Worm (Caenorhabditis elegans) whole organism, young adult: Measurements from ENCODE around the gene pals-21.
A peak's percentile ranks its signal among the peaks of the same experiment; 100 is the strongest.

ENCODE experiments used
- B0019.2 ChIP-seq: fragments of 200-800 bp; sonication (Bioruptor generic); conservative IDR thresholded peaks from 2 replicates; pipeline ENCODE4 v1.3.6; 2022; ENCODE audit warnings: missing genetic modification reagents, missing genetic modification characterization, missing compliant biosample characterization
- B0261.1 ChIP-seq: sonication (generic microtip); optimal IDR thresholded peaks from 2 replicates; lab custom pipeline; 2016; ENCODE audit warnings: mild to moderate bottlenecking, missing genetic modification characterization, moderate library complexity, missing compliant biosample characterization
- B0336.3 ChIP-seq: fragments of 200-800 bp; sonication (Bioruptor generic); IDR thresholded peaks from 2 replicates; pipeline ENCODE4 v1.3.6; 2022; ENCODE audit warnings: missing genetic modification characterization, missing compliant biosample characterization
- F22D6.2 ChIP-seq: sonication (generic microtip); optimal IDR thresholded peaks from 2 replicates; lab custom pipeline; 2016; ENCODE audit warnings: mild to moderate bottlenecking, missing genetic modification characterization, missing compliant biosample characterization
- F39B2.1 ChIP-seq: fragments of 200-800 bp; sonication (Bioruptor generic); IDR thresholded peaks from 2 replicates; pipeline ENCODE4 v1.3.6; 2022; ENCODE audit warnings: missing genetic modification reagents, missing genetic modification characterization, missing compliant biosample characterization
- F49E8.2 ChIP-seq: sonication (generic microtip); optimal IDR thresholded peaks from 3 replicates; lab custom pipeline; 2017; ENCODE audit warnings: missing genetic modification characterization, mild to moderate bottlenecking, missing compliant biosample characterization, antibody characterized with exemption, moderate library complexity; ENCODE audit not compliant: insufficient read depth
- F57A8.1 ChIP-seq: fragments of 200-800 bp; sonication (Bioruptor generic); optimal IDR thresholded peaks from 2 replicates; lab custom pipeline; 2018; ENCODE audit warnings: mild to moderate bottlenecking, missing genetic modification characterization, moderate library complexity, missing compliant biosample characterization
- K11D2.4 ChIP-seq: fragments of 200-800 bp; sonication (Bioruptor generic); IDR thresholded peaks from 2 replicates; pipeline ENCODE4 v1.3.6; 2022; ENCODE audit warnings: missing genetic modification reagents, missing genetic modification characterization, missing compliant biosample characterization
- T26A5.8 ChIP-seq: sonication (generic microtip); optimal IDR thresholded peaks from 2 replicates; lab custom pipeline; 2016; ENCODE audit warnings: missing genetic modification characterization, missing compliant biosample characterization
- Y67H2A.10 ChIP-seq: fragments of 200-800 bp; sonication (Bioruptor generic); conservative IDR thresholded peaks from 2 replicates; pipeline ENCODE4 v1.3.6; 2022; ENCODE audit warnings: missing genetic modification reagents, missing genetic modification characterization, missing compliant biosample characterization
- akir-1 ChIP-seq: fragments of 200-800 bp; sonication (Bioruptor generic); optimal IDR thresholded peaks from 2 replicates; lab custom pipeline; 2018; ENCODE audit warnings: mild to moderate bottlenecking, missing genetic modification characterization, moderate library complexity, missing compliant biosample characterization
- aptf-3 ChIP-seq: fragments of 200-800 bp; sonication (Bioruptor generic); IDR thresholded peaks from 2 replicates; pipeline ENCODE4 v1.3.6; 2022; ENCODE audit warnings: missing genetic modification characterization, missing compliant biosample characterization
- cebp-1 ChIP-seq, 2 experiments: fragments of 200-800 bp in 1 of 2; sonication (Bioruptor generic) in 1 of 2; sonication (generic microtip) in 1 of 2; IDR thresholded peaks in 1 of 2; optimal IDR thresholded peaks in 1 of 2; 2 replicates each; pipeline versions ENCODE4 v1.3.6 to Lab custom; 2017 to 2022; ENCODE audit warnings: missing compliant biosample characterization in 2 of 2, missing genetic modification characterization in 2 of 2, mild to moderate bottlenecking in 1 of 2, missing genetic modification reagents in 1 of 2, moderate library complexity in 1 of 2
- ceh-27 ChIP-seq: fragments of 200-800 bp; sonication (Bioruptor generic); optimal IDR thresholded peaks from 2 replicates; lab custom pipeline; 2018; ENCODE audit warnings: mild to moderate bottlenecking, missing genetic modification characterization, moderate library complexity, missing compliant biosample characterization
- ceh-79 ChIP-seq: sonication (generic microtip); optimal IDR thresholded peaks from 2 replicates; lab custom pipeline; 2017; ENCODE audit warnings: mild to moderate bottlenecking, missing genetic modification characterization, missing compliant biosample characterization
- chd-7 ChIP-seq: sonication (generic microtip); optimal IDR thresholded peaks from 2 replicates; lab custom pipeline; 2016; ENCODE audit warnings: mild to moderate bottlenecking, missing genetic modification characterization, moderate library complexity, missing compliant biosample characterization
- dox-1 ChIP-seq: fragments of 200-800 bp; sonication (Bioruptor generic); IDR thresholded peaks from 2 replicates; pipeline ENCODE4 v1.3.6; 2022; ENCODE audit warnings: missing genetic modification reagents, missing genetic modification characterization, missing compliant biosample characterization
- dpff-1 ChIP-seq: sonication (generic microtip); optimal IDR thresholded peaks from 2 replicates; lab custom pipeline; 2017; ENCODE audit warnings: mild to moderate bottlenecking, missing genetic modification characterization, missing compliant biosample characterization
- dpl-1 ChIP-seq: fragments of 150-350 bp; optimal IDR thresholded peaks from 2 replicates; lab custom pipeline; 2014; ENCODE audit warnings: missing biosample characterization, missing genetic modification reagents, missing genetic modification characterization
- ets-4 ChIP-seq: fragments of 200-800 bp; sonication (Bioruptor generic); optimal IDR thresholded peaks from 2 replicates; lab custom pipeline; 2018; ENCODE audit warnings: mild to moderate bottlenecking, missing genetic modification characterization, missing compliant biosample characterization
- hsf-1 ChIP-seq: fragments of 200-800 bp; sonication (Bioruptor generic); IDR thresholded peaks from 2 replicates; pipeline ENCODE4 v1.3.6; 2022; ENCODE audit warnings: missing genetic modification reagents, missing genetic modification characterization, missing compliant biosample characterization
- let-607 ChIP-seq, 2 experiments: fragments of 200-800 bp in 1 of 2; sonication (Bioruptor generic) in 1 of 2; sonication (generic microtip) in 1 of 2; optimal IDR thresholded peaks; 2 replicates each; lab custom pipeline; 2016 to 2018; ENCODE audit warnings: mild to moderate bottlenecking in 2 of 2, missing compliant biosample characterization in 2 of 2, missing genetic modification characterization in 2 of 2, moderate library complexity in 2 of 2, missing genotype in 1 of 2
- lin-40 ChIP-seq: sonication (generic microtip); optimal IDR thresholded peaks from 2 replicates; lab custom pipeline; 2016; ENCODE audit warnings: missing genetic modification characterization, mild to moderate bottlenecking, missing compliant biosample characterization, missing genotype, missing genetic modification reagents
- madf-3 ChIP-seq: fragments of 200-800 bp; sonication (Bioruptor generic); IDR thresholded peaks from 2 replicates; pipeline ENCODE4 v1.3.6; 2022; ENCODE audit warnings: missing genetic modification reagents, missing genetic modification characterization, missing compliant biosample characterization
- madf-8 ChIP-seq: fragments of 200-800 bp; sonication (Bioruptor generic); conservative IDR thresholded peaks from 2 replicates; pipeline ENCODE4 v1.3.6; 2022; ENCODE audit warnings: missing genetic modification reagents, missing genetic modification characterization, missing compliant biosample characterization
- mcd-1 ChIP-seq: fragments of 200-800 bp; sonication (Bioruptor generic); IDR thresholded peaks from 2 replicates; pipeline ENCODE4 v1.3.6; 2022; ENCODE audit warnings: missing genetic modification reagents, missing genetic modification characterization, missing compliant biosample characterization
- mes-4 ChIP-seq: sonication (generic microtip); optimal IDR thresholded peaks from 2 replicates; lab custom pipeline; 2016; ENCODE audit warnings: missing genotype, missing genetic modification characterization, missing compliant biosample characterization
- mxl-1 ChIP-seq: sonication (generic microtip); optimal IDR thresholded peaks from 2 replicates; lab custom pipeline; 2016; ENCODE audit warnings: missing genetic modification characterization, missing compliant biosample characterization
- nfya-1 ChIP-seq: sonication (generic microtip); optimal IDR thresholded peaks from 2 replicates; lab custom pipeline; 2017; ENCODE audit warnings: antibody characterized with exemption, missing compliant biosample characterization, missing genetic modification characterization, borderline replicate concordance; ENCODE audit not compliant: insufficient read depth
- nfya-2 ChIP-seq: fragments of 200-800 bp; sonication (Bioruptor generic); IDR thresholded peaks from 2 replicates; pipeline ENCODE4 v1.3.6; 2022; ENCODE audit warnings: missing genetic modification reagents, missing genetic modification characterization, missing compliant biosample characterization
- nhr-27 ChIP-seq: fragments of 200-800 bp; sonication (Bioruptor generic); optimal IDR thresholded peaks from 2 replicates; lab custom pipeline; 2018; ENCODE audit warnings: mild to moderate bottlenecking, missing genetic modification characterization, moderate library complexity, missing compliant biosample characterization
- nhr-80 ChIP-seq: sonication (generic microtip); optimal IDR thresholded peaks from 2 replicates; lab custom pipeline; 2016; ENCODE audit warnings: missing genetic modification characterization, missing compliant biosample characterization
- nhr-90 ChIP-seq: sonication (generic microtip); optimal IDR thresholded peaks from 2 replicates; lab custom pipeline; 2016; ENCODE audit warnings: missing genotype, mild to moderate bottlenecking, missing genetic modification characterization, missing compliant biosample characterization
- rec-8 ChIP-seq, 2 experiments: sonication (generic microtip); optimal IDR thresholded peaks; 2 replicates each; lab custom pipeline; 2016; ENCODE audit warnings: mild to moderate bottlenecking in 2 of 2, missing genetic modification characterization in 2 of 2, missing genetic modification reagents in 2 of 2, missing genotype in 2 of 2, missing biosample characterization in 1 of 2, missing compliant biosample characterization in 1 of 2, moderate library complexity in 1 of 2
- rpc-1 ChIP-seq, 2 experiments: fragments of 150-350 bp in 1 of 2; sonication (generic microtip) in 1 of 2; optimal IDR thresholded peaks; 2 replicates each; lab custom pipeline; 2014 to 2018; ENCODE audit warnings: missing biosample characterization in 1 of 2, missing genetic modification characterization in 1 of 2, missing genetic modification reagents in 1 of 2, missing genotype in 1 of 2
- snpc-1.1 ChIP-seq: sonication (generic microtip); optimal IDR thresholded peaks from 2 replicates; lab custom pipeline; 2017; ENCODE audit warnings: missing genetic modification characterization, mild to moderate bottlenecking, missing compliant biosample characterization, antibody characterized with exemption, moderate library complexity, missing genotype, missing genetic modification reagents; ENCODE audit not compliant: insufficient read depth
- snpc-3.4 ChIP-seq: sonication (generic microtip); optimal IDR thresholded peaks from 2 replicates; lab custom pipeline; 2017; ENCODE audit warnings: missing genetic modification characterization, mild to moderate bottlenecking, missing compliant biosample characterization, antibody characterized with exemption, moderate library complexity, missing genotype, missing genetic modification reagents
- sptf-2 ChIP-seq: fragments of 200-800 bp; sonication (Bioruptor generic); optimal IDR thresholded peaks from 2 replicates; lab custom pipeline; 2018; ENCODE audit warnings: mild to moderate bottlenecking, missing genetic modification characterization, missing compliant biosample characterization
- unc-130 ChIP-seq: sonication (generic microtip); optimal IDR thresholded peaks from 2 replicates; lab custom pipeline; 2016; ENCODE audit warnings: missing genetic modification reagents, missing genetic modification characterization, missing compliant biosample characterization
- unc-62 ChIP-seq: fragments of 150-350 bp; optimal IDR thresholded peaks from 2 replicates; lab custom pipeline; 2014; ENCODE audit warnings: missing biosample characterization, missing genetic modification reagents, missing genetic modification characterization
- xnd-1 ChIP-seq: sonication (generic microtip); optimal IDR thresholded peaks from 2 replicates; lab custom pipeline; 2016; ENCODE audit warnings: missing genotype, missing genetic modification reagents, missing genetic modification characterization, missing compliant biosample characterization
- zfh-2 ChIP-seq: fragments of 200-800 bp; sonication (Bioruptor generic); conservative IDR thresholded peaks from 2 replicates; pipeline ENCODE4 v1.3.6; 2022; ENCODE audit warnings: missing genetic modification reagents, missing genetic modification characterization, missing compliant biosample characterization
- ztf-22 ChIP-seq: fragments of 200-800 bp; sonication (Bioruptor generic); optimal IDR thresholded peaks from 2 replicates; lab custom pipeline; 2018; ENCODE audit warnings: mild to moderate bottlenecking, missing genetic modification characterization, moderate library complexity, missing compliant biosample characterization
- ztf-28 ChIP-seq: fragments of 200-800 bp; sonication (Bioruptor generic); IDR thresholded peaks from 2 replicates; pipeline ENCODE4 v1.3.6; 2022; ENCODE audit warnings: missing genetic modification reagents, missing genetic modification characterization, missing compliant biosample characterization
- ztf-3 ChIP-seq: fragments of 200-800 bp; sonication (Bioruptor generic); optimal IDR thresholded peaks from 2 replicates; lab custom pipeline; 2018; ENCODE audit warnings: mild to moderate bottlenecking, missing genetic modification characterization, missing compliant biosample characterization

Gene pals-21

ce11 chrIII:1419700-1420356 is 39.4 kb upstream of the pals-21 start (continued):
- TF ChIP-seq xnd-1 (tag; lab: Kevin White, UChicago): no peak
- peak; percentile 61 for TF ChIP-seq snpc-3.4 (tag; lab: Kevin White, UChicago)
- TF ChIP-seq dpff-1 (tag; lab: Kevin White, UChicago): peak; percentile 81
- TF ChIP-seq mes-4 (tag; lab: Kevin White, UChicago): peak; percentile 17
- peak; percentile 98 for TF ChIP-seq F49E8.2
- TF ChIP-seq F57A8.1 (GFP tag; lab: Kevin White, UChicago): no peak
- TF ChIP-seq madf-3: peak; percentile 94
- peak; percentile 81 for TF ChIP-seq ztf-22 (GFP tag; lab: Kevin White, UChicago)
- TF ChIP-seq K11D2.4 (GFP tag; lab: Robert Waterston, UW): 0 out of 2 replicates have a peak, but pooled peaks have one; percentile 60
- peak; percentile 95 for TF ChIP-seq T26A5.8 (tag; lab: Kevin White, UChicago)
- TF ChIP-seq nhr-90 (tag; lab: Kevin White, UChicago): peak; percentile 93
- TF ChIP-seq unc-62 (GFP tag; lab: Kevin White, UChicago): no peak
- peak; percentile 77 for TF ChIP-seq mcd-1 (GFP tag; lab: Robert Waterston, UW)
- TF ChIP-seq ztf-3 (GFP tag; lab: Kevin White, UChicago): peak; percentile 74
- no peak for TF ChIP-seq dpl-1 (GFP tag; lab: Kevin White, UChicago)
- TF ChIP-seq rec-8 (tag; optimal IDR thresholded peaks at IDR 0.05; lab: Kevin White, UChicago): peak; percentile 46 to 48
- TF ChIP-seq zfh-2 (GFP tag; lab: Robert Waterston, UW): peak; percentile 59
- peak; percentile 51 for TF ChIP-seq dox-1 (GFP tag; lab: Robert Waterston, UW)
- no peak for TF ChIP-seq ets-4 (GFP tag; lab: Kevin White, UChicago)
- no peak for TF ChIP-seq ztf-28
- TF ChIP-seq nfya-1: no peak
- TF ChIP-seq ceh-79: peak; percentile 94
- no peak for TF ChIP-seq rpc-1 (optimal IDR thresholded peaks at IDR 0.05; lab: Kevin White, UChicago)
- peak; percentile 11 for TF ChIP-seq rpc-1 (tag; optimal IDR thresholded peaks at IDR 0.05; lab: Kevin White, UChicago)
- peak; percentile 79 for TF ChIP-seq hsf-1
- TF ChIP-seq B0336.3: peak; percentile 97
- TF ChIP-seq unc-130 (GFP tag; lab: Kevin White, UChicago): peak; percentile 84
- TF ChIP-seq nhr-27 (tag; lab: Kevin White, UChicago): peak; percentile 83
- peak; percentile 46 to 74 for TF ChIP-seq let-607 (tag; optimal IDR thresholded peaks at IDR 0.05; lab: Kevin White, UChicago)
- peak; percentile 94 for TF ChIP-seq F39B2.1 (GFP tag; lab: Robert Waterston, UW)
- no peak for TF ChIP-seq akir-1 (GFP tag; lab: Kevin White, UChicago)
- TF ChIP-seq nhr-80 (tag; lab: Kevin White, UChicago): peak; percentile 12
- TF ChIP-seq chd-7 (tag; lab: Kevin White, UChicago): peak; percentile 93
- peak; percentile 71 for TF ChIP-seq snpc-1.1 (tag; lab: Kevin White, UChicago)
- TF ChIP-seq mxl-1 (tag; lab: Kevin White, UChicago): peak; percentile 69
- peak; percentile 31; the same call in 1 of the 2 replicates for TF ChIP-seq cebp-1 (GFP tag; IDR thresholded peaks at IDR 0.05; lab: Robert Waterston, UW)
- TF ChIP-seq cebp-1 (tag; optimal IDR thresholded peaks at IDR 0.05; lab: Kevin White, UChicago): peak; percentile 80
- TF ChIP-seq B0261.1 (tag; lab: Kevin White, UChicago): peak; percentile 36
- TF ChIP-seq ceh-27 (GFP tag; lab: Kevin White, UChicago): no peak
- no peak for TF ChIP-seq F22D6.2
- TF ChIP-seq lin-40 (tag; lab: Kevin White, UChicago): peak; percentile 79
- TF ChIP-seq aptf-3 (GFP tag; lab: Robert Waterston, UW): 0 out of 2 replicates have a peak, but pooled peaks have one; percentile 39
- no peak for TF ChIP-seq Y67H2A.10 (GFP tag; lab: Robert Waterston, UW)
- no peak; the same call in 1 of the 2 replicates for TF ChIP-seq nfya-2
- TF ChIP-seq B0019.2: no peak
- no peak for TF ChIP-seq madf-8 (GFP tag; lab: Robert Waterston, UW)
- TF ChIP-seq sptf-2 (GFP tag; lab: Kevin White, UChicago): peak; percentile 81
